Fruit fly (Drosophila melanogaster) whole organism, adult: ENCODE data around the gene CG33631.

Source experiments
- CG12768 ChIP-seq: fragments of 200-800 bp; sonication (Bioruptor generic); optimal IDR thresholded peaks from 2 replicates; lab custom pipeline; 2017; ENCODE audit warnings: missing biosample characterization, missing genetic modification characterization, mild to moderate bottlenecking, moderate library complexity, missing genetic modification reagents
- CG14711 ChIP-seq: fragments of 200-800 bp; sonication (Bioruptor generic); optimal IDR thresholded peaks from 2 replicates; lab custom pipeline; 2018; ENCODE audit warnings: missing biosample characterization, mild to moderate bottlenecking, missing genetic modification characterization, moderate library complexity
- Clk ChIP-seq: fragments of 200-800 bp; sonication (Bioruptor generic); optimal IDR thresholded peaks from 2 replicates; lab custom pipeline; 2017; ENCODE audit warnings: missing biosample characterization, missing genetic modification characterization
- Mnt ChIP-seq: fragments of 200-800 bp; sonication (Bioruptor generic); optimal IDR thresholded peaks from 2 replicates; lab custom pipeline; 2016; ENCODE audit warnings: missing biosample characterization, mild to moderate bottlenecking, missing genetic modification characterization

DNA sequence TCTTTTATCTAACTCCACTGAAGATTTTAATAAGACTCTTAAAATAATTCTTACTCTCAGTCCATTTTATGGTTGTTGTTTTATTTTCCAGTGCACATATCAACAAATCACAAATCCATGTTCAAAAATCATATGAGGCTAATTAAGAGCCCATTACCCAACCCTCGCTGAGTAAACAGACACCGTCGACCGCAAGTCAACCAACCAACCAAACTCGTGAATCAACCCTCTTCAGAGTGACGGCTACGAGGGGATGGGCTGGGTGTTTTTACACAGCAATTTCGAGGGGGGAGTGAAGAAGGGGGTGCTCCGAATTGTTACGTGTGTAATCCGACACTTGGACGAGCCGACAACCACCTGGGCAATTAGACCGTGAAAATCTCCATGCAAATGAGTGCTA, 5.0 kb downstream of the CG33631 start:
- no peak for TF ChIP-seq Mnt (GFP tag; lab: Kevin White, UChicago)
- no peak for TF ChIP-seq Clk (GFP tag; lab: Kevin White, UChicago)
- no peak for TF ChIP-seq CG14711 (tag; lab: Kevin White, UChicago)
- no peak for TF ChIP-seq CG12768
